Worm (Caenorhabditis elegans) whole organism, mixed stage, embryonic: Measurements from ENCODE around the gene clec-265.
A peak's percentile ranks its signal among the peaks of the same experiment; 100 is the strongest.

Source experiments
- elt-3 ChIP-seq: fragments of 150-350 bp; optimal IDR thresholded peaks from 2 replicates; lab custom pipeline; 2014; ENCODE audit warnings: missing biosample characterization, missing genetic modification characterization
- lin-13 ChIP-seq: fragments of 150-350 bp; optimal IDR thresholded peaks from 2 replicates; lab custom pipeline; 2014; ENCODE audit warnings: missing biosample characterization, missing genetic modification characterization
- mls-2 ChIP-seq: sonication (generic microtip); optimal IDR thresholded peaks from 2 replicates; lab custom pipeline; 2016; ENCODE audit warnings: mild to moderate bottlenecking, missing genetic modification characterization, moderate library complexity, missing compliant biosample characterization
- nhr-237 ChIP-seq: fragments of 150-350 bp; optimal IDR thresholded peaks from 2 replicates; lab custom pipeline; 2014; ENCODE audit warnings: missing biosample characterization, missing genetic modification characterization
- nhr-76 ChIP-seq: sonication (generic microtip); optimal IDR thresholded peaks from 2 replicates; lab custom pipeline; 2017; ENCODE audit warnings: missing biosample characterization, missing genetic modification characterization
- snpc-4 ChIP-seq: fragments of 150-350 bp; optimal IDR thresholded peaks from 2 replicates; lab custom pipeline; 2014; ENCODE audit warnings: missing biosample characterization, missing genetic modification characterization

ce11 chrX:2996976-2997399 is 34.6 kb upstream of the clec-265 start:
- TF ChIP-seq lin-13 (tag; lab: Kevin White, UChicago) = peak; percentile 72
- peak; percentile 60 for TF ChIP-seq nhr-76 (tag; lab: Kevin White, UChicago)
- no peak for TF ChIP-seq mls-2 (tag; lab: Kevin White, UChicago)
- peak; percentile 100 for TF ChIP-seq nhr-237 (tag; lab: Kevin White, UChicago)
- TF ChIP-seq snpc-4 (tag; lab: Kevin White, UChicago) = no peak
- peak; percentile 91 for TF ChIP-seq elt-3 (tag; lab: Kevin White, UChicago)
